Fruit fly (Drosophila melanogaster): Measurements from ENCODE around the gene Skel.

Gene Skel

dm6 chr3R:10659563-10659962, 27.2 kb upstream of the Skel start:
- TF ChIP-seq CG8478 (optimal IDR thresholded peaks at IDR 0.05) (no peak), CTCF (optimal IDR thresholded peaks at IDR 0.05) (no peak)

dm6 chr3R:10661098-10661497, 25.6 kb upstream of the Skel start:
- TF ChIP-seq CG8478 (optimal IDR thresholded peaks at IDR 0.05), result no peak
- no peak for TF ChIP-seq CTCF (optimal IDR thresholded peaks at IDR 0.05)

DNA sequence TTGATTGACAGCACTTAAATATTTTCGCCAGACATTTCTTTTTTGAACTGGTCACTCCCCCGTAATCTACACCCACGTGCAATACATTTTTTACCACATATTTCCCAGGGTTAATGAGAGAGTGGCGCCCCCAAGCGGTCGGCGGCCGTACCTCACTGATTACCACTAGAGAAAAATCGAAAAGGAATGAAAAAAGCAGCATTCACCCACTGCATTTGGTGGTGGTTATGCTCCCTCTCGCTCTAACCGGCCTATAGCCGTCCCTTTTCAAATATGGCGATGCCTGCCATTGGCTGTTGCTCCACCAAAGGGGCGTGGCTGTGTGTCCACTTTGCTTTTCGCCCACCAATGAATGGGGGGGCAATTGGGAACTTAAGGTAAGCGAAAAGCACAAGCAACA, 21.8 kb upstream of the Skel start:
- peak; percentile 92 to 97 for TF ChIP-seq CTCF (optimal IDR thresholded peaks at IDR 0.05)
- TF ChIP-seq CG8478 (optimal IDR thresholded peaks at IDR 0.05), result no peak

DNA sequence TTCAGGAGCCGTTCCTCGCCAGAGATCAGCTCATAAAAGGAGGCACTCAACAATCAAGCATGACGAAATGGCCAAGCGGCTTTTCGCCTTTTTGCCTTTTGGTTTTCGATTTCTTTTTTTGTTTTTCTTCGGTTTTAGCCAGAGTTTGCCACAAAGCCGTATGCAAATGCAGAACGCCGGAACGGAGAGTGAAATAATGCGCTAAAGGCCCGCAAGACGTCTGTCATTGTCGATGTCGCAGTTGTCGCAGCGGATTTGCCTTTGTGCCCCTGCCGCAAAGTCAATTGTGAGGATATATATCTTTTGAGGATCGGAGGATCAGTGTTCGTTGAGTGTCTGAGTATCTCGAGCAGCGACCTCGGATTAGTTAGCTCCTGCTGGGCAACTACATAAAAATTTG, 18.8 kb upstream of the Skel start:
- TF ChIP-seq CTCF (optimal IDR thresholded peaks at IDR 0.05) (no peak), CG8478 (optimal IDR thresholded peaks at IDR 0.05) (no peak)

dm6 chr3R:10669950-10670349, 16.8 kb upstream of the Skel start:
- TF ChIP-seq CTCF (optimal IDR thresholded peaks at IDR 0.05) (no peak), CG8478 (optimal IDR thresholded peaks at IDR 0.05) (no peak)

DNA sequence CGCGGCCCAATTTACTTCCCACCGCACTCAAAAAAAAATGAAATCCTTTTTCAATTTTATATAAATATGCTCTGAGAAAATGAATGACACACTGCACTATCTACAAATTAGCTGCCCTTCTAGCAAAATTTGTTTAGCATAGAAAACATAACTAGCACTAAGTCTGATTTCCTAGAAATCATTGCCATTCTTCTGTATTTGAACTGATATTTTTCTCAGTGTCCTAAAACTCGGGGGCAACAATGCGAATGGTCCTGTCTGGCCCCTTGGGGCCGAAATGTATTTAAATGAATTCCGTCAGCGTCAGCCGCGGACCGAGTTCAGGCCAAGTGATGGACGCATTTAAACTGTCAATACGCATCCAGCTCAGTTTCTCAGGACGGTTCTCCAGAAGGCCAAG, 14.1 kb upstream of the Skel start:
- TF ChIP-seq CTCF (optimal IDR thresholded peaks at IDR 0.05) (no peak), CG8478 (optimal IDR thresholded peaks at IDR 0.05) (no peak)

dm6 chr3R:10673571-10673970, 13.2 kb upstream of the Skel start:
- TF ChIP-seq CTCF (optimal IDR thresholded peaks at IDR 0.05), result no peak
- no peak for TF ChIP-seq CG8478 (optimal IDR thresholded peaks at IDR 0.05)

DNA sequence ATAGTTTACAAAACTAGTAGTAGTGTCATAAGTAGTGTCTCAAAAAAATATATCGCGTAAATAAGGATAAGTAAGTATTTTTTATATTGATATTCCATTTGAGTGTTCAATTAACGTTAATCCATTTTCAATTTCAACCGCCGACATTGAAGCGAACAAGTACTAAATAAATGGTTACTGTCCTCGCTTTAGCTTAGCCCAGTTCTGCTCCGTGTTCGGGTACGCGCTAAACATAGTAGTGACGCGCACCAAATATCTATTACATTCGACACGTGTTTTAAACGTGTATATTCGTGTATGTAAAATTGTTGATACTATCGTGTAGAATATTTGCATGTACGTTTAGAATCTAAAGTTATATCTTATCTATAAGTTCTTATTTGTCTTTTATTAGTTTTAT, 11.6 kb upstream of the Skel start:
- TF ChIP-seq CTCF (optimal IDR thresholded peaks at IDR 0.05) (peak; percentile 85 to 86), CG8478 (optimal IDR thresholded peaks at IDR 0.05) (no peak)

DNA sequence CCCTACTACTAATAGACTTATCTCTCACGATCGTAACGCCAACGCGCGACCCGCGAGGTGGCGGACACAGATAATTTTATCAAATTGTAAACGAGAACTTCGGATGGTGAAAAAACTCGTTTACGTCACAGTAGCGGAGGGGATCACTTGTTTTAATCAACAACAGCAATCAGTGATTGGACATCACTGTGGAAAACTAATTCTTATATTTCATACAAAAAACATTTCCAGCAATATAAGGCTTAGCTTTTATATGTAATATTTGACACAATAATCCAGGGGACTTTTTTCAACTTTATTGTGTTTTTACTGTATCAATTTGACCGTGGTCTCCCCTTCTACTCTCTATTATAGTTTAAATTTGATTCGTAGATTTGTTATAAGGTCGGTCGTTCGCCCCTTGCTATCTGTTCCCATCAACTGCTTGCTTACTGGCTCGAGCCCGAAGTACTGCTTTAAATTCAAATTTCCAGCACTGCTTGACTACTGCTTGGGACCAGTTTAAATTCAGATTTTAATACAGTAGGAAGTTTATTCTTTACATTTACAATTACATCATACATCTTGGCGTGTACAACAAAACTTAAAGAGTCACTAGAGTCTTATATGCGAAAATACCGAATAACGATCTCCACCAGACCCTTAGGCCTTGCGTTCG, 9.4 kb upstream of the Skel start, which contains the start of gene CG6465:
Gene CG6465, minus strand, starts transcription at position 7 of the 658 bp plus-strand sequence.
- TF ChIP-seq CTCF (optimal IDR thresholded peaks at IDR 0.05), result peak; percentile 79 to 80
- TF ChIP-seq CG8478 (optimal IDR thresholded peaks at IDR 0.05), result no peak

DNA sequence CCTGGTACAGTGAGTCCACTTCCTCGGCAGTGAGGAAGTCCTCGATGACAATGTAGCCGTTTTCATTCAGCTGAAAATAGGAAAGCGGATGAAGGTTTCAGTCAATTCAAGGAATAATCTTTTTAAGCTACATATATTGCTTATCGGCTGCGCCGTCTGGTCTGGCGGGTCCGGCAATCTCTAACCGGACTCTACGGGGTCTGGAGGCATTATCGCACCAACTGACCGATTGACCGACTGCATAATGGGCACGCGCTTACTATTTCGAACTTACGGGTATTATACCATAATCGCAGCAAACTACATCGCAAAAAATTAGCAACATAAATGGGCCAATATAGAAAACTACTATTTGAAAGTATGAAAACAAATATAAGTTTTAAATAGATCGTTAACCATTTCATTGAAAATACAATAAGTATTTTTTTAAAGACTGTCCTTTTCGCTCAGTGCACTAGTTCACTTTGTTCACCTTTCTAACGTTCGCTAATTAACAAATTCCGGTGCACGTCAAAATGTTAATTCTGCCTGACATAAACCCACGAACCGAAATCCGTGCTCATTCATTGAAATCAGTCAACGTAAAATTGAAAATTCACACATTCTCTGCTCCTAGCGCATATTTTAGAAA, 7.7 kb upstream of the Skel start:
- no peak for TF ChIP-seq CTCF (optimal IDR thresholded peaks at IDR 0.05)
- TF ChIP-seq CG8478 (optimal IDR thresholded peaks at IDR 0.05), result no peak

- TF ChIP-seq CG8478 (optimal IDR thresholded peaks at IDR 0.05), result no peak
- TF ChIP-seq CTCF (optimal IDR thresholded peaks at IDR 0.05), result no peak
Measured at dm6 chr3R:10679911-10680310, 6.8 kb upstream of the Skel start.

dm6 chr3R:10680825-10681681, 5.7 kb upstream of the Skel start, which contains the start of gene Phyhd1:
Gene Phyhd1 (minus strand): TSS chr3R:10680925.
- TF ChIP-seq CTCF (optimal IDR thresholded peaks at IDR 0.05), result no peak
- no peak for TF ChIP-seq CG8478 (optimal IDR thresholded peaks at IDR 0.05)

- TF ChIP-seq CTCF (optimal IDR thresholded peaks at IDR 0.05), result no peak
- no peak for TF ChIP-seq CG8478 (optimal IDR thresholded peaks at IDR 0.05)
Measured at dm6 chr3R:10681682-10681962, 5.1 kb upstream of the Skel start.

DNA sequence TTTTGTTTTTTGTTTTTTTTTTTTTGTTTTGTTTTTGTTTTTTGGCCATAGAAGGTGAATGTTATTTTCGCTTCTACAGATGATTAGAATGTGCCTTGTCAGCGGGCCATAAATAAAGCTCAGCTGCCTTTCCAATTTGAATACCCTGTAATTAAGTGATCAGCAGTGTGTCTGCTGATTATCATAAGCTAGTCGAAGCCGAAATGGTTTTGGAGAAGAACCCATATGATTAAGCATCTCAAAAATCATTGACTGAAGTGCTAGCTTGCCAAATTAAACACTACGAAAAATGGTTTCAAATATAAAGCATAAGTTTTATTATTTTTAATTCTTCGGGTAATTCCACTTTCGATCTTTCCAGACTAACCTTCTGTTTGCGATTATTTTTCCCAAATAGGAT, 3.5 kb upstream of the Skel start:
- no peak for TF ChIP-seq CG8478 (optimal IDR thresholded peaks at IDR 0.05)
- no peak for TF ChIP-seq CTCF (optimal IDR thresholded peaks at IDR 0.05)

DNA sequence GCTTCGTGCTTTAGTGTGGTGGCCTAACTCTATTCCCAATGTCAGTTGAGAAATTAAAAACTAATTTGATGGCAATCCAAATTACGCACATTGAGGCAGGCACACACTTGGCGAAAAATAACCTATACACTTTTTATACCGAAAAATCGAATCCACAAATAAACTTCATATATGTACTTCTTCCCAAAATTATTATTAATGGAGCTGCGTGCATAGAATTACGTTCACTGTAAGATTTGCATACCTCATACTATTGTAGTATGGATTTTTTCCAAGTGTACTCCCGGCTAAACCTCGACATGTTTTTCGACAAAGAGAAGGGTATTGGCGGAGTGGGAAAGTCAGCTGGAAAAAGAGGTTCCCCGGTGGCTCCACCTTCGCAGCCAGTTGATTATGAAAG, 2.5 kb upstream of the Skel start:
- no peak for TF ChIP-seq CG8478 (optimal IDR thresholded peaks at IDR 0.05)

DNA sequence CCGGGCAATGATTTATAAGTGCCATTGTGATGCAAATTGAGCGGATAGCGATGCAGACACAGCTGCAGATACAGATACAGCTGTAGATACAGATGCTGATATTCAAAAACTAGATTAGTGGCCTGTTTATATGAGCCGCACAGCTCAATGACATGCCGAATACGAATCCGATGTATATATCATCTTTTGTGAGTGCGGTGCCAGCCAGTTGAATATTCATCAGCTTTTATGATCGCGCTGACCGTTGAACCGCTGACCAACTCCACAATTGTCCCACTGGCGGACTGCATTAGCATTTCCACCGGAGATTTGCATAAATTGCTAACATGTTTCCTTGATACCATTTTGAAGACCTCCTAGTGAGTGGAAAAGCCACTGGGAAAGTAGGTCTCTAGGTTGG, 569 bp downstream of the Skel start:
- TF ChIP-seq CTCF (optimal IDR thresholded peaks at IDR 0.05), result no peak
- TF ChIP-seq CG8478 (optimal IDR thresholded peaks at IDR 0.05), result no peak

Measured in S2 (cell line).